Worm (Caenorhabditis elegans) whole organism, early embryonic: Measurements from ENCODE around the gene C26B9.1.
A peak's percentile ranks its signal among the peaks of the same experiment; 100 is the strongest.

Experiments used
- B0310.2 ChIP-seq: sonication (generic microtip); optimal IDR thresholded peaks from 2 replicates; lab custom pipeline; 2016; ENCODE audit warnings: mild to moderate bottlenecking, missing genetic modification characterization, missing compliant biosample characterization
- F13C5.2 ChIP-seq: sonication (generic microtip); optimal IDR thresholded peaks from 2 replicates; lab custom pipeline; 2017; ENCODE audit warnings: mild to moderate bottlenecking, missing genetic modification characterization, inconsistent platforms, missing compliant biosample characterization
- aly-1 ChIP-seq: sonication (generic microtip); optimal IDR thresholded peaks from 2 replicates; lab custom pipeline; 2016; ENCODE audit warnings: missing genetic modification characterization, missing compliant biosample characterization
- ama-1 ChIP-seq: fragments of 150-350 bp; optimal IDR thresholded peaks from 2 replicates; lab custom pipeline; 2014
- ceh-13 ChIP-seq: fragments of 200-800 bp; sonication (Bioruptor generic); optimal IDR thresholded peaks from 2 replicates; lab custom pipeline; 2018; ENCODE audit warnings: mild to moderate bottlenecking, missing genetic modification characterization, missing compliant biosample characterization
- ceh-36 ChIP-seq: sonication (generic microtip); optimal IDR thresholded peaks from 2 replicates; lab custom pipeline; 2016; ENCODE audit warnings: missing genetic modification characterization, inconsistent platforms, missing compliant biosample characterization
- ets-7 ChIP-seq: sonication (generic microtip); optimal IDR thresholded peaks from 2 replicates; lab custom pipeline; 2016; ENCODE audit warnings: missing genotype, missing genetic modification characterization, missing compliant biosample characterization
- flt-1 ChIP-seq: fragments of 200-800 bp; sonication (Bioruptor generic); IDR thresholded peaks from 2 replicates; pipeline ENCODE4 v1.3.6; 2022; ENCODE audit warnings: missing genetic modification characterization, missing compliant biosample characterization
- hmbx-1 ChIP-seq: sonication (generic microtip); optimal IDR thresholded peaks from 2 replicates; lab custom pipeline; 2016; ENCODE audit warnings: mild to moderate bottlenecking, missing genetic modification characterization, missing compliant biosample characterization
- hmg-4 ChIP-seq: fragments of 200-800 bp; sonication (Bioruptor generic); optimal IDR thresholded peaks from 2 replicates; lab custom pipeline; 2018; ENCODE audit warnings: mild to moderate bottlenecking, missing genetic modification characterization, missing compliant biosample characterization
- hnd-1 ChIP-seq: sonication (generic microtip); optimal IDR thresholded peaks from 2 replicates; lab custom pipeline; 2016; ENCODE audit warnings: missing genetic modification characterization, missing compliant biosample characterization
- pes-1 ChIP-seq: fragments of 200-800 bp; sonication (Bioruptor generic); IDR thresholded peaks from 2 replicates; pipeline ENCODE4 v1.3.6; 2022; ENCODE audit warnings: missing genetic modification reagents, missing genetic modification characterization, missing compliant biosample characterization
- scrt-1 ChIP-seq: fragments of 200-800 bp; sonication (Bioruptor generic); IDR thresholded peaks from 2 replicates; pipeline ENCODE4 v1.3.6; 2022; ENCODE audit warnings: missing genetic modification characterization, missing compliant biosample characterization
- sea-1 ChIP-seq: fragments of 200-800 bp; sonication (Bioruptor generic); conservative IDR thresholded peaks from 2 replicates; pipeline ENCODE4 v1.3.6; 2022; ENCODE audit warnings: missing genetic modification characterization, missing compliant biosample characterization
- tbx-11 ChIP-seq: fragments of 200-800 bp; sonication (Bioruptor generic); IDR thresholded peaks from 2 replicates; pipeline ENCODE4 v1.3.6; 2022; ENCODE audit warnings: missing genetic modification characterization, missing compliant biosample characterization
- tbx-37 ChIP-seq: fragments of 200-800 bp; sonication (Bioruptor generic); conservative IDR thresholded peaks from 2 replicates; pipeline ENCODE4 v1.3.6; 2022; ENCODE audit warnings: missing genetic modification reagents, missing genetic modification characterization, missing compliant biosample characterization
- tra-4 ChIP-seq: sonication (generic microtip); optimal IDR thresholded peaks from 2 replicates; lab custom pipeline; 2017; ENCODE audit warnings: missing genetic modification characterization, missing compliant biosample characterization

C26B9.1 gene

DNA sequence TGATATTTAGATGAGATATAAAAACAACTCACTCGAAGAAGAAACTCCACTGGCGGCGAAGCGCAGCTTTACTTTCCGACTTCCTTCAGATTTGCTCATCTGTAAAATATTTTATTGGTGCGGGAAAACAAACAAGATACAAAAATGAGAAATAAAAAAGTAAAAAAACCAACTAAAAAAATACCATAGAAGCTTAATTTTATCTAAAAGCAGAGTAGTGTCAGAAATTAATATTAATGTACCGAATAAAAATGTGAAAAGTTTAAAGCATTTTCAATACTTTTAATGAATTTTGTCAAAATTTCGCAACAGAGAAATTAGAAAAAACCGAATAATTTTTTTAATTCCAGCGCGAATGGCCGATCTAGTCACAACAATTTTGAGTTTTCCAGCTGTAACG is 21.1 kb upstream of the C26B9.1 start, which contains the start of gene sto-2:
TSS of gene sto-2 (minus strand) at position 101 of the 400 bp plus-strand sequence.
- TF ChIP-seq sea-1 (GFP tag; lab: Robert Waterston, UW) (no peak), hmbx-1 (no peak)

DNA sequence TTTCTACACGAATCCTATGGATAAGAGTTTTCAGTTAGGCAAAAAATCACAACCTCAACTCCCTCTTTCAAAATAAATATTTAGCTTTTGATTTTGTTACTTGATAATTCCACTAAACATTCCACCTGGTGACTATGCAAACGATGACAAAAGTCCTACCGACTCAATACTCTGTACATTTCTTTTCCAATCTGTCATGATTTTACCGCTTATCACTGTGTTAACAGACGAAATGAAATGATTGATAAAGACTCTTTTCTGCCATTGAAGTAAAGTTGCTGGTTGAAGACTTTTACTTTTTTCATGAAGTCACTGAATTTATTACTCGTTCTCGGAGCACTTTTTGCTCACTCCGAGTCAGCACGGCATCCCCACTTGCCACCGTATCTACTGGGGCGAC is 15.2 kb upstream of the C26B9.1 start, which contains the start of gene C26B9.5:
TSS of gene C26B9.5 (plus strand) at position 244 of the 400 bp plus-strand sequence.
- no peak for TF ChIP-seq B0310.2 (tag; lab: Kevin White, UChicago)

DNA sequence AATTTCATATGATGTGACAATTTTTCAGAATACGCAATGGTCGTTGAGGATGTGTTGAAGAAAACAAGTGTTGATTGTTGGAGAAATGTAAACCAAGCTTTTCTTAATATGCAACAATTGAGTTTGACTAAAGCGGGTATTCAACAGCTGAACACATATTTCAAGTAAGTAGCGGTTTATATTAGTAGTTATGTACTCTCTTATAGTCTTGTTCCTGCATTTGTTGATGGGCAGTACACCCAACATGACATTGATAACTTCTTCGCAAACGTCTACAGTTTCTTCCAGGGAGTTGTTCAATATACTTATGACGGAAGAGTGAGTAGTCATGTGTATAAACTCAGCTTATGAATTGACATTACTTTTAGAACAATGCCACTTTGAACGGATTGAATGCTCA is 13.6 kb upstream of the C26B9.1 start:
- no peak for TF ChIP-seq tbx-37 (GFP tag; lab: Robert Waterston, UW)
- no peak for TF ChIP-seq ceh-36
- TF ChIP-seq ets-7 (tag; lab: Kevin White, UChicago): no peak
- no peak for TF ChIP-seq aly-1 (tag; lab: Kevin White, UChicago)

DNA sequence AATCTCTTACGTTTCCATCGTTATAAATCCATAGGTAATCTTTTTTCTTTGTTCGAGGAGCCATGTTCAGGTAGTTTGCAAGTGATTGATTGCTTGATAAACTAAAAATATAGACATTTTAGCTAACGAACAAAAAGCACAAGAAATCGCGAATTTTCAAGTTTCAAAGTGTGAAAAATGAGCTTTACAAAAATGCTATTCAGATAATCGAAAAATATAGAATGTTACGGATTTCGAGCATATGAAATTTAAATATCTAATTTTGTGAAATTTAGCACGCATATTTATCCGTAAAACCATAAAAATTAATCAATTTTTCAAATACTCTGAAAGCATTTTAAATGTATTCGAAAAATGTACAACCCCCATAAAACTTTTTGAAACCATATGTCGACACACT is 9.0 kb upstream of the C26B9.1 start, which contains the start of gene C26B9.6:
TSS of gene C26B9.6 (minus strand) at position 101 of the 400 bp plus-strand sequence.
- TF ChIP-seq ceh-36 (no peak), B0310.2 (tag; lab: Kevin White, UChicago) (no peak), tbx-11 (no peak), tra-4 (tag; lab: Kevin White, UChicago) (no peak), tbx-37 (GFP tag; lab: Robert Waterston, UW) (no peak), F13C5.2 (tag; lab: Kevin White, UChicago) (no peak), hmg-4 (GFP tag; lab: Kevin White, UChicago) (no peak), hnd-1 (tag; lab: Kevin White, UChicago) (no peak), sea-1 (GFP tag; lab: Robert Waterston, UW) (no peak), aly-1 (tag; lab: Kevin White, UChicago) (no peak), ceh-13 (GFP tag; lab: Kevin White, UChicago) (no peak)

DNA sequence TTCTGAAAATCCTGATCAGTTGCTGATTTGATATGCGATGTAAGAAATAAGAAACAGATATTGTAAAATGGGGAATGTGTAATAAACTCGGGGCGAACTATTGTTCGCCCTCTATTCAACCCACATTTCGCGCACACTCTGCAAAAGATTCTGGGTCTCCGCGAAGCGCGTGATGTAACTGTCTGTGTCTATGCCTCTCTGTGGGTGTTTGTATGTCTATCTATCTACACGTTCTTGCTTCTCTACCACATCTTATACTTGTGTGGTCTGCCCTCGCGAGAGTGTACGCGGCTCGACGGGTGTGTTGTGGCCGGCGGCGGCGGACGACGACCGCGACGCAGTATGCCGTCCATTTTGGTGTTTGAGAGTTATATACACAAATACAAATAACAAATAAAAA is 7.9 kb upstream of the C26B9.1 start:
- no peak for TF ChIP-seq hnd-1 (tag; lab: Kevin White, UChicago)
- no peak for TF ChIP-seq ama-1 (lab: Kevin White, UChicago)
- TF ChIP-seq pes-1 (GFP tag; lab: Robert Waterston, UW): no peak
- TF ChIP-seq aly-1 (tag; lab: Kevin White, UChicago): no peak
- TF ChIP-seq hmg-4 (GFP tag; lab: Kevin White, UChicago): peak; percentile 76
- TF ChIP-seq tbx-11: no peak
- no peak for TF ChIP-seq scrt-1 (GFP tag; lab: Robert Waterston, UW)
- TF ChIP-seq F13C5.2 (tag; lab: Kevin White, UChicago): peak; percentile 49
- TF ChIP-seq flt-1 (GFP tag; lab: Robert Waterston, UW): no peak
- no peak for TF ChIP-seq sea-1 (GFP tag; lab: Robert Waterston, UW)

DNA sequence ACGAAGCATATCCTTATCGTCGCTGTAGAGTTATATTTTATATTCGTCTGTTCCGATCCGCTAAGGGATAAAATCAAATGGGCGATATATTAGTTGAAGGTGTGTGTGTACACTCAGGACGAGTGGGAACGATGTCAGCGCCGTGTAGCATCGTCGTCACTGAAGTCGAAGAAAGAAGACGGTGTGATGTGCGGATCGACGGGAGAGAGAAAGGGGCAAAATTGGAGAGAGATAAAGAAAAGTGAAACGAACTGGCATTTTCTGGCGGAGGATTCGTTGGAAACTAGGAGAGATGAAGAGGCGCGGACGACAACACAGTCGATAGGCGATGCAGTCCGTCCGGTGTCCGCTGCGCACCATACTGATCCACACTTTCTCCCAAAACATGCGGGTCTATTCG is 6.4 kb upstream of the C26B9.1 start, which contains the start of gene C26B9.3:
TSS of gene C26B9.3 (plus strand) at position 343 of the 400 bp plus-strand sequence.
- TF ChIP-seq aly-1 (tag; lab: Kevin White, UChicago): no peak
- no peak for TF ChIP-seq tra-4 (tag; lab: Kevin White, UChicago)
- TF ChIP-seq hmg-4 (GFP tag; lab: Kevin White, UChicago): no peak
- TF ChIP-seq ceh-36: no peak
- TF ChIP-seq ama-1 (lab: Kevin White, UChicago): no peak
- TF ChIP-seq sea-1 (GFP tag; lab: Robert Waterston, UW): no peak
- TF ChIP-seq ets-7 (tag; lab: Kevin White, UChicago): no peak
- no peak for TF ChIP-seq tbx-11
- no peak for TF ChIP-seq tbx-37 (GFP tag; lab: Robert Waterston, UW)
- no peak for TF ChIP-seq scrt-1 (GFP tag; lab: Robert Waterston, UW)
- no peak for TF ChIP-seq B0310.2 (tag; lab: Kevin White, UChicago)
- TF ChIP-seq hmbx-1: no peak
- no peak for TF ChIP-seq F13C5.2 (tag; lab: Kevin White, UChicago)
- no peak for TF ChIP-seq hnd-1 (tag; lab: Kevin White, UChicago)

DNA sequence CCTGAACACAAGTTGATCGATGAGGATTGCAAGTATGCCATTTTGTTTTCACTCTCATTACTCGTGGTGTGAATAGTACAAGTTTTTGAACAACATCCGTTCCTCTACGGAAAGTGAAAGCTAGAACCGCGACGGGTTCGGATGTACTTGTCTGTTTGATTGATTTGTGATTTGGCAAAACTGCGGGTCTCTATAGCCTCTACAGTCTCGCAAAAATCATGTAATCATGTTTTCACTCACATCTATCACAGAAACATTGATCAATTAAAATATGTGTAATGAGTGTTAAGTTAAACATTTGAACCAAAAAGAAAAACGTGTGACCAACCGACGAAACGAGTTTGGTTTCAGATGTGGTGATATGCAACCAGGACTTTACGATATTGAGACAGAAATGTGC is 5.0 kb upstream of the C26B9.1 start:
- TF ChIP-seq hmg-4 (GFP tag; lab: Kevin White, UChicago) (no peak), ets-7 (tag; lab: Kevin White, UChicago) (no peak), tra-4 (tag; lab: Kevin White, UChicago) (no peak), aly-1 (tag; lab: Kevin White, UChicago) (no peak), pes-1 (GFP tag; lab: Robert Waterston, UW) (no peak), ceh-13 (GFP tag; lab: Kevin White, UChicago) (no peak), flt-1 (GFP tag; lab: Robert Waterston, UW) (no peak), ama-1 (lab: Kevin White, UChicago) (no peak), sea-1 (GFP tag; lab: Robert Waterston, UW) (no peak), tbx-37 (GFP tag; lab: Robert Waterston, UW) (no peak)

DNA sequence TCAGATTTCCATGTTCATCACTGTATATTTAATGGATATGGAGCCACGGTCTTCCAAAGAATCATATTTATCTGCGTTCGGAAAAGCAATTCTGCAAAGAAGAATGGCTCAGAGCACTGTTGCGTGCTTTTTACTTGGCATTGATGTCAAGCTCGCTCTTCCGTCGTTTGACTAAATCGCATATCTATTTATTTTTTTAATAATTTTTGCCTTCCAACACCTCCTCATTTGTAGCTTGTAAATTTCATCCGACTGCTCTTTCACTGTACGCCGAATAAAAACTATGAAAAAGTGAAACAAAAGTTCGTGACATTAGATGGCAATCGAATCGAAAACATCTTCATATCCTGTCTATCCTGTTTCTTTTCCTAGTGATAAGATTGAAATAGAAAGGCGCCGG is 4.5 kb upstream of the C26B9.1 start, which contains the start of gene C26B9.2:
TSS of gene C26B9.2 (plus strand) at position 301 of the 400 bp plus-strand sequence.
- TF ChIP-seq scrt-1 (GFP tag; lab: Robert Waterston, UW) (no peak), tbx-37 (GFP tag; lab: Robert Waterston, UW) (no peak)

DNA sequence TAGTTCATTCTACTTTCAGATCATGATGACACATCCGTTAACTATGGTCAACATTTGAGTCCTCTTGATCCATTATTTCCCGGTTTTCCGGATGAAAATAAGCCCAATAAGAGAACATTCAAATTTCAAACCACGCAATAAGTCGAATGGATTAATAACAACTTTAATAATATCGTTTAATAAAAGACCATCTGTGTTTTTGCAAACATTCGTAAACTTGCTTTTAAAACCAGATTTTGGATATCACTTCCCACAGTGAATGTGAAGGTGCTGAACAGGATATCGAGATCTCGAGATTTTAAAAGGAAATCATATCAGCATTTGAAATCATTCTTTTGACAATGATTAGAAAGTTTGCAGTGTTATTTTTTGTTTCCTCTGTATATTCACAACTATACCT is 2.4 kb upstream of the C26B9.1 start, which contains the start of gene C26B9.7:
TSS of gene C26B9.7 (plus strand) at position 301 of the 400 bp plus-strand sequence.
- TF ChIP-seq ceh-13 (GFP tag; lab: Kevin White, UChicago) (no peak), hmg-4 (GFP tag; lab: Kevin White, UChicago) (no peak), tra-4 (tag; lab: Kevin White, UChicago) (no peak), tbx-37 (GFP tag; lab: Robert Waterston, UW) (no peak), tbx-11 (no peak)
